Worm (Caenorhabditis elegans): ENCODE data around the gene srsx-12.

The srsx-12 gene

DNA sequence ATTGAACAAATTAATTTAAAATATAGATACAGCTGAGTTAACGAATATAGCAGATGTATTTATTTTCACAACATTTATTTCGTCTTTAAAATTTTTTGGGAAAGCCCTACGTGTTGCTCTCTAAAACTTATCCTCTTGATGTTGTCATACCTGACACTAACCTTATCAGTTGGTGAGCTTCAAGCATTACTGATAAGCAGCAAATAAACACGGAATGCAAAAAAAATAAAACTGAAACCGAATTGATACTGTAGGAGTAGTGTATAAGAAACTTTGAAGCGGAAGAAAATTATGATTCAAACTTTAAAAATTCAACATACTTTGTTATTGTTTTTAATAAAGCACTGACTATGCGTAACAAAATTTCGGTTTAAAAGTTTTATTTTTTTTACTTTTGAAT, 45.7 kb downstream of the srsx-12 start:
- TF ChIP-seq ceh-34 (tag; optimal IDR thresholded peaks at IDR 0.05) (no peak), K09A11.1 (tag; optimal IDR thresholded peaks at IDR 0.05; ENCODE audit: insufficient read depth) (no peak), mec-3 (tag; optimal IDR thresholded peaks at IDR 0.05; ENCODE audit: borderline replicate concordance) (no peak), fkh-10 (GFP tag; optimal IDR thresholded peaks at IDR 0.05) (no peak), ceh-48 (tag; optimal IDR thresholded peaks at IDR 0.05) (no peak), F13H6.1 (tag; optimal IDR thresholded peaks at IDR 0.05) (no peak), madf-2 (tag; optimal IDR thresholded peaks at IDR 0.05) (no peak), ceh-2 (tag; optimal IDR thresholded peaks at IDR 0.05) (no peak), pros-1 (tag; optimal IDR thresholded peaks at IDR 0.05) (no peak), unc-3 (GFP tag; conservative IDR thresholded peaks at IDR 0.05) (no peak), unc-3 (tag; optimal IDR thresholded peaks at IDR 0.05) (no peak), elt-4 (tag; optimal IDR thresholded peaks at IDR 0.05) (no peak), rnt-1 (tag; optimal IDR thresholded peaks at IDR 0.05) (no peak), hlh-6 (tag; optimal IDR thresholded peaks at IDR 0.05) (no peak), unc-42 (tag; optimal IDR thresholded peaks at IDR 0.05) (no peak), che-1 (tag; optimal IDR thresholded peaks at IDR 0.05) (no peak), ama-1 (optimal IDR thresholded peaks at IDR 0.05) (no peak), lin-11 (tag; optimal IDR thresholded peaks at IDR 0.05) (no peak)

- TF ChIP-seq madf-2 (tag; optimal IDR thresholded peaks at IDR 0.05) (no peak), unc-86 (tag; optimal IDR thresholded peaks at IDR 0.05) (no peak)
Measured at ce11 chrV:4934406-4934805, 46.4 kb downstream of the srsx-12 start, which contains the start of gene catp-2. Gene catp-2 (plus strand): TSS chrV:4934706.

DNA sequence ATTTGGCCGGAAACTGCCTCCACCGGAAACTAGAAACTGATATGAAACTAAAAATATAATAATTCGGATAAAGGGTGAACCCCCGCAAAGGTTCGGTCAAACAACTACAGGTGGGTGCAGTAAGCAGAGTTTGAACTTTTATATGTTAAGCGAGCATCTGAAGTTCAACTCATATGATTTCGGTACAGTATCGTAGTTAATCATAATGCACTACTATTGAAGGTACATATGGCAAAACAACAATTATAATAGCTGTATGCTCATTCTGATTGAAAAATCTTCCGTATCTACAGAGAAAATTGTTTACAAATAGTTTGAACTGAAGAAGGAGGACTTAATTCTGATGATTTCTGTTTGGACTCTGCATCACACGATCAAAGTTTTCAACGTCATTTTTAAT, 47.5 kb downstream of the srsx-12 start:
- TF ChIP-seq ref-2 (tag; optimal IDR thresholded peaks at IDR 0.05) = no peak
- TF ChIP-seq gmeb-2 (tag; optimal IDR thresholded peaks at IDR 0.05) = no peak
- TF ChIP-seq fkh-6 (tag; optimal IDR thresholded peaks at IDR 0.05) = no peak
- no peak for TF ChIP-seq unc-86 (tag; optimal IDR thresholded peaks at IDR 0.05)
- TF ChIP-seq ets-4 (tag; optimal IDR thresholded peaks at IDR 0.05) = no peak
- no peak for TF ChIP-seq ceh-22 (tag; optimal IDR thresholded peaks at IDR 0.05)
- TF ChIP-seq ceh-6 (GFP tag; optimal IDR thresholded peaks at IDR 0.05) = no peak
- no peak for TF ChIP-seq lim-6 (tag; optimal IDR thresholded peaks at IDR 0.05)
- TF ChIP-seq ama-1 (optimal IDR thresholded peaks at IDR 0.05) = no peak
- TF ChIP-seq npax-4 (tag; optimal IDR thresholded peaks at IDR 0.05) = no peak
- no peak for TF ChIP-seq ttx-3 (tag; optimal IDR thresholded peaks at IDR 0.05)
- no peak for TF ChIP-seq ceh-34 (tag; optimal IDR thresholded peaks at IDR 0.05)
- no peak for TF ChIP-seq ceh-19 (GFP tag; optimal IDR thresholded peaks at IDR 0.05)
- TF ChIP-seq nhr-232 (tag; optimal IDR thresholded peaks at IDR 0.05) = no peak
- no peak for TF ChIP-seq ztf-16 (tag; optimal IDR thresholded peaks at IDR 0.05)
- no peak for TF ChIP-seq tbx-2 (tag; optimal IDR thresholded peaks at IDR 0.05)
- no peak for TF ChIP-seq hlh-15 (tag; optimal IDR thresholded peaks at IDR 0.05)

- TF ChIP-seq pros-1 (tag; optimal IDR thresholded peaks at IDR 0.05) (no peak), ceh-2 (tag; optimal IDR thresholded peaks at IDR 0.05) (no peak), nfya-1 (tag; optimal IDR thresholded peaks at IDR 0.05) (no peak), ceh-45 (GFP tag; IDR thresholded peaks at IDR 0.05) (no peak), ama-1 (optimal IDR thresholded peaks at IDR 0.05) (no peak), ztf-16 (tag; optimal IDR thresholded peaks at IDR 0.05) (no peak), hlh-30 (tag; optimal IDR thresholded peaks at IDR 0.05; ENCODE audit: insufficient read depth) (no peak), lin-11 (tag; optimal IDR thresholded peaks at IDR 0.05) (no peak), C38D4.7 (GFP tag; optimal IDR thresholded peaks at IDR 0.05) (no peak), pqm-1 (tag; optimal IDR thresholded peaks at IDR 0.05) (no peak), dve-1 (tag; optimal IDR thresholded peaks at IDR 0.05) (no peak), lim-6 (tag; optimal IDR thresholded peaks at IDR 0.05) (no peak), sox-2 (GFP tag; IDR thresholded peaks at IDR 0.05) (no peak)
Measured at ce11 chrV:4932814-4933213, 48.0 kb downstream of the srsx-12 start, which contains the start of gene C02E7.10. Gene C02E7.10 (minus strand): TSS chrV:4933045.

Measured in whole organism, late embryonic.